Fruit fly (Drosophila melanogaster) whole organism: ENCODE measurements around the gene tko.

Source experiments
- CG8478 ChIP-seq: fragments of >200 bp; optimal IDR thresholded peaks from 2 replicates; lab custom pipeline; 2018; ENCODE audit warnings: inconsistent platforms
- Dll ChIP-seq: fragments of >200 bp; optimal IDR thresholded peaks from 2 replicates; lab custom pipeline; 2017
- EcR ChIP-seq, 2 experiments: fragments of >200 bp; optimal IDR thresholded peaks; 2 replicates each; lab custom pipeline; 2017; ENCODE audit warnings: missing biosample characterization in 2 of 2, missing genetic modification characterization in 2 of 2, missing genetic modification reagents in 2 of 2

dm6 chrX:2425755-2426154 lies 18.0 kb downstream of the tko start, which contains the start of gene CG32797:
- TF ChIP-seq Dll (lab: Kevin White, UChicago) (no peak), CG8478 (lab: Kevin White, UChicago) (no peak), EcR (GFP tag; optimal IDR thresholded peaks at IDR 0.05; lab: Kevin White, UChicago) (no peak)
